Worm (Caenorhabditis elegans): ENCODE results near the gene cul-3.

DNA sequence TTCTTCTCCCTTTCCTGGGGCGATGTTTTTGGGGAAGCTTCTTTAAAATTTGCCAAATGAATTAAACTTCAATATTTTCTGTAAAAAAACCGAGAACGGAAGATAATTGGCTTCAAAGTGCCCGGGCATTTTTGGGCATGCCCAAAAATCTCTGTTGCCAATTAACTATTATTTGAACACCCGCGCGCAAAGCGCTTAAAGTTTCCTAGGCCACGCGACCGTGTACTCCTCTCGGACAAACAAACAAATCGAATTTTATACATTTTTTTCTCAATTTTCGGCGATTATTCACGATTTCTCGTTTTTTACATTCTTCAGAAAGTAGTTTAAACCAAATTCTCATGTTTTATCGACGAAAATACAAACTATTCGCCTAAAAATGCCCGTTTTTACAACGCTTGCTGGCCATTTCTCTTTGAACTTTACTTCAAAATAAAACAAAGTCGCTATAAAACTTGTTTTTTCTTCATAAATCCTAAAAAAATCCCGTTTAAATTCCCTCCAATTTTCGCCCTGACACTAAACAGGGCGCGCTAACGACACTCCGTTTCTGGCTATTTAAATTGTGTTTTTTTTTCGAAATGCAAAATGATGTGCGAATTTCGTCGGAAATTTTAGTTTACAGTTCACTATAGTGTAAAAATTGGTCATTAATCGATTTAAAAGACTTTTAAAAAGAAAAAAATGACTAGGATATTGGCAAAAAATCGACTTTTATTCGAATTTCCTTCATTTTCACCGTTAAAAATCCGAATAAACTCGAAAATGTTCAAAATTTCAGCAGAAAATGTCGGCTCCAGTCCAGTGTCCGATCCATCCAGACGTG, 21.0 kb upstream of the cul-3 start, which contains the start of gene ttb-1:
- TF ChIP-seq lir-3 (tag; optimal IDR thresholded peaks at IDR 0.05; ENCODE audit: poor library complexity): no peak
- peak; percentile 27; the same call in 1 of the 2 replicates for TF ChIP-seq nhr-19 (GFP tag; conservative IDR thresholded peaks at IDR 0.05)
- peak; percentile 51 for TF ChIP-seq fos-1 (tag; optimal IDR thresholded peaks at IDR 0.05)
- TF ChIP-seq nhr-237 (tag; optimal IDR thresholded peaks at IDR 0.05): no peak
- no peak for TF ChIP-seq nhr-12 (tag; optimal IDR thresholded peaks at IDR 0.05)
- no peak for TF ChIP-seq nhr-84 (tag; optimal IDR thresholded peaks at IDR 0.05)
